Fruit fly (Drosophila melanogaster) whole organism, embryonic: Measurements from ENCODE around the gene RAF2.

Experiments used
- Blimp-1 ChIP-seq: fragments of 200-800 bp; sonication (Bioruptor generic); optimal IDR thresholded peaks from 3 replicates; lab custom pipeline; 2018; ENCODE audit warnings: missing biosample characterization, missing genetic modification characterization, mild to moderate bottlenecking, moderate library complexity, missing genetic modification reagents
- BtbVII ChIP-seq: fragments of 200-800 bp; sonication (Bioruptor generic); optimal IDR thresholded peaks from 3 replicates; lab custom pipeline; 2017; ENCODE audit warnings: missing biosample characterization, mild to moderate bottlenecking, missing genetic modification characterization
- CG12104 ChIP-seq: fragments of 200-800 bp; sonication (Bioruptor generic); optimal IDR thresholded peaks from 3 replicates; lab custom pipeline; 2016; ENCODE audit warnings: missing biosample characterization, missing genetic modification characterization
- CG12744 ChIP-seq: fragments of 200-800 bp; sonication (Bioruptor generic); optimal IDR thresholded peaks from 2 replicates; lab custom pipeline; 2016; ENCODE audit warnings: missing biosample characterization, missing genetic modification characterization
- CG14014 ChIP-seq: fragments of 200-800 bp; sonication (Bioruptor generic); IDR thresholded peaks from 2 replicates; pipeline ENCODE4 v1.3.6; 2022; ENCODE audit warnings: missing biosample characterization, missing genetic modification characterization
- CG15269 ChIP-seq: fragments of 200-800 bp; sonication (Bioruptor generic); optimal IDR thresholded peaks from 2 replicates; lab custom pipeline; 2018; ENCODE audit warnings: missing biosample characterization, mild to moderate bottlenecking, missing genetic modification characterization, moderate library complexity
- CG1529 ChIP-seq: fragments of 200-800 bp; sonication (Bioruptor generic); optimal IDR thresholded peaks from 3 replicates; lab custom pipeline; 2018; ENCODE audit warnings: missing biosample characterization, missing genetic modification characterization
- CG15514 ChIP-seq: fragments of 200-800 bp; sonication (Bioruptor generic); optimal IDR thresholded peaks from 3 replicates; lab custom pipeline; 2017; ENCODE audit warnings: missing biosample characterization, missing genetic modification characterization, mild to moderate bottlenecking, moderate library complexity, missing genetic modification reagents
- CG2712 ChIP-seq: fragments of 200-800 bp; optimal IDR thresholded peaks from 3 replicates; lab custom pipeline; 2019; ENCODE audit warnings: missing biosample characterization, mild to moderate bottlenecking, missing genetic modification characterization, moderate library complexity
- CG30403 ChIP-seq: fragments of 200-800 bp; sonication (Bioruptor generic); optimal IDR thresholded peaks from 3 replicates; lab custom pipeline; 2016; ENCODE audit warnings: missing biosample characterization, missing genetic modification characterization
- CG31441 ChIP-seq: fragments of 200-800 bp; sonication (Bioruptor generic); IDR thresholded peaks from 2 replicates; pipeline ENCODE4 v1.3.6; 2022; ENCODE audit warnings: missing biosample characterization, missing genetic modification characterization
- CG32767 ChIP-seq: fragments of 200-800 bp; sonication (Bioruptor generic); IDR thresholded peaks from 2 replicates; pipeline ENCODE4 v1.3.6; 2022; ENCODE audit warnings: missing biosample characterization, missing genetic modification characterization
- CG4730 ChIP-seq: fragments of 200-800 bp; sonication (Bioruptor generic); IDR thresholded peaks from 2 replicates; pipeline ENCODE4 v1.3.6; 2022; ENCODE audit warnings: missing biosample characterization, missing genetic modification characterization
- Ets65A ChIP-seq: fragments of 200-800 bp; sonication (Bioruptor generic); peaks from one replicate; lab custom pipeline; 2016; ENCODE audit warnings: missing biosample characterization, missing genetic modification characterization
- H15 ChIP-seq: fragments of 200-800 bp; sonication (Bioruptor generic); IDR thresholded peaks from 3 replicates; pipeline ENCODE4 v1.3.6; 2022; ENCODE audit warnings: missing biosample characterization, missing genetic modification characterization
- Hr51 ChIP-seq, 2 experiments: fragments of 200-800 bp; sonication (Bioruptor generic); optimal IDR thresholded peaks; 2 replicates in 1 of 2; 3 replicates in 1 of 2; lab custom pipeline; 2016 to 2018; ENCODE audit warnings: missing biosample characterization in 2 of 2, missing genetic modification characterization in 2 of 2, mild to moderate bottlenecking in 1 of 2, moderate library complexity in 1 of 2
- Hsf ChIP-seq: fragments of 200-800 bp; sonication (Bioruptor generic); optimal IDR thresholded peaks from 3 replicates; lab custom pipeline; 2016; ENCODE audit warnings: missing biosample characterization, missing genetic modification characterization
- Jarid2 ChIP-seq: fragments of 200-800 bp; sonication (Bioruptor generic); optimal IDR thresholded peaks from 3 replicates; lab custom pipeline; 2017; ENCODE audit warnings: mild to moderate bottlenecking, missing biosample characterization, missing genetic modification reagents, missing genetic modification characterization
- Med ChIP-seq: fragments of 200-800 bp; sonication (Bioruptor generic); peaks from one replicate; lab custom pipeline; 2016; ENCODE audit warnings: missing biosample characterization, missing genetic modification characterization, mild to moderate bottlenecking, inconsistent platforms, moderate library complexity
- Myb ChIP-seq: fragments of 200-800 bp; sonication (Bioruptor generic); optimal IDR thresholded peaks from 2 replicates; lab custom pipeline; 2016; ENCODE audit warnings: missing biosample characterization, missing genetic modification characterization
- Nf-YA ChIP-seq: fragments of 200-800 bp; sonication (Bioruptor generic); IDR thresholded peaks from 2 replicates; pipeline ENCODE4 v1.3.6; 2022; ENCODE audit warnings: missing biosample characterization, missing genetic modification characterization
- Oli ChIP-seq: fragments of 200-800 bp; sonication (Bioruptor generic); optimal IDR thresholded peaks from 2 replicates; lab custom pipeline; 2018; ENCODE audit warnings: missing biosample characterization, mild to moderate bottlenecking, missing genetic modification characterization, moderate library complexity
- Opbp ChIP-seq: fragments of 200-800 bp; sonication (Bioruptor generic); IDR thresholded peaks from 3 replicates; pipeline ENCODE4 v1.3.6; 2022; ENCODE audit warnings: missing biosample characterization, missing genetic modification characterization; ENCODE audit not compliant: partially characterized antibody
- Ptx1 ChIP-seq: fragments of 200-800 bp; sonication (Bioruptor generic); IDR thresholded peaks from 2 replicates; pipeline ENCODE4 v1.3.6; 2022; ENCODE audit warnings: missing biosample characterization, missing genetic modification characterization
- Sox102F ChIP-seq: fragments of 200-800 bp; sonication (Bioruptor generic); optimal IDR thresholded peaks from 2 replicates; lab custom pipeline; 2018; ENCODE audit warnings: missing biosample characterization, mild to moderate bottlenecking, missing genetic modification characterization, moderate library complexity
- Vsx1 ChIP-seq: fragments of 200-800 bp; sonication (Bioruptor generic); optimal IDR thresholded peaks from 2 replicates; lab custom pipeline; 2017; ENCODE audit warnings: missing biosample characterization, mild to moderate bottlenecking, missing genetic modification characterization, missing genetic modification reagents
- ac ChIP-seq: fragments of 200-800 bp; sonication (Bioruptor generic); optimal IDR thresholded peaks from 3 replicates; lab custom pipeline; 2017; ENCODE audit warnings: missing biosample characterization, mild to moderate bottlenecking, missing genetic modification characterization
- bab2 ChIP-seq: fragments of 200-800 bp; sonication (Bioruptor generic); optimal IDR thresholded peaks from 2 replicates; lab custom pipeline; 2016; ENCODE audit warnings: missing biosample characterization, missing genetic modification characterization
- ci ChIP-seq: fragments of 200-800 bp; sonication (Bioruptor generic); IDR thresholded peaks from 3 replicates; pipeline ENCODE4 v1.3.6; 2022; ENCODE audit warnings: missing biosample characterization, missing genetic modification characterization
- dati ChIP-seq: fragments of 200-800 bp; sonication (Bioruptor generic); IDR thresholded peaks from 2 replicates; pipeline ENCODE4 v1.3.6; 2022; ENCODE audit warnings: missing biosample characterization, missing genetic modification characterization
- dmrt99B ChIP-seq: fragments of 200-800 bp; sonication (Bioruptor generic); optimal IDR thresholded peaks from 2 replicates; lab custom pipeline; 2018; ENCODE audit warnings: missing biosample characterization, mild to moderate bottlenecking, missing genetic modification characterization, moderate library complexity
- eve ChIP-seq, 2 experiments: fragments of >200 bp; optimal IDR thresholded peaks; 2 replicates each; lab custom pipeline; 2017; ENCODE audit warnings: missing biosample characterization in 2 of 2, missing genetic modification characterization in 2 of 2
- fd96Cb ChIP-seq: fragments of 200-800 bp; sonication (Bioruptor generic); optimal IDR thresholded peaks from 2 replicates; lab custom pipeline; 2018; ENCODE audit warnings: missing biosample characterization, mild to moderate bottlenecking, missing genetic modification characterization, moderate library complexity
- gsb-n ChIP-seq: fragments of 200-800 bp; sonication (Bioruptor generic); optimal IDR thresholded peaks from 3 replicates; lab custom pipeline; 2018; ENCODE audit warnings: missing biosample characterization, mild to moderate bottlenecking, missing genetic modification characterization
- hkb ChIP-seq, 2 experiments: fragments of 200-800 bp in 1 of 2; fragments of >200 bp in 1 of 2; sonication (Bioruptor generic) in 1 of 2; IDR thresholded peaks in 1 of 2; optimal IDR thresholded peaks in 1 of 2; 2 replicates each; pipeline versions ENCODE4 v1.3.6 to Lab custom; 2017 to 2022; ENCODE audit warnings: missing biosample characterization in 1 of 2, missing genetic modification characterization in 1 of 2
- jing ChIP-seq: fragments of 200-800 bp; sonication (Bioruptor generic); optimal IDR thresholded peaks from 2 replicates; lab custom pipeline; 2018; ENCODE audit warnings: missing biosample characterization, mild to moderate bottlenecking, missing genetic modification characterization
- nom ChIP-seq: fragments of 200-800 bp; sonication (Bioruptor generic); optimal IDR thresholded peaks from 2 replicates; lab custom pipeline; 2017; ENCODE audit warnings: missing biosample characterization, missing genetic modification characterization, mild to moderate bottlenecking, moderate library complexity, missing genetic modification reagents
- oc ChIP-seq: fragments of 200-800 bp; sonication (Bioruptor generic); optimal IDR thresholded peaks from 2 replicates; lab custom pipeline; 2018; ENCODE audit warnings: missing biosample characterization, mild to moderate bottlenecking, missing genetic modification characterization, moderate library complexity
- row ChIP-seq: fragments of 200-800 bp; sonication (Bioruptor generic); IDR thresholded peaks from 3 replicates; pipeline ENCODE4 v1.3.6; 2022; ENCODE audit warnings: missing biosample characterization, missing genetic modification characterization
- stc ChIP-seq: fragments of 200-800 bp; sonication (Bioruptor generic); IDR thresholded peaks from 2 replicates; pipeline ENCODE4 v1.3.6; 2022; ENCODE audit warnings: missing biosample characterization, missing genetic modification characterization
- unpg ChIP-seq: fragments of 200-800 bp; sonication (Bioruptor generic); optimal IDR thresholded peaks from 3 replicates; lab custom pipeline; 2018; ENCODE audit warnings: missing biosample characterization, mild to moderate bottlenecking, missing genetic modification characterization, moderate library complexity

Gene RAF2

dm6 chr3L:16339463-16339862, 46.7 kb upstream of the RAF2 start (continued):
- TF ChIP-seq ac (GFP tag; lab: Kevin White, UChicago) (no peak), CG12744 (GFP tag; lab: Kevin White, UChicago) (no peak), jing (GFP tag; lab: Kevin White, UChicago) (no peak), CG2712 (tag; lab: Kevin White, UChicago) (no peak), unpg (GFP tag; lab: Kevin White, UChicago) (no peak), Vsx1 (GFP tag; lab: Kevin White, UChicago) (no peak), Jarid2 (GFP tag; lab: Kevin White, UChicago) (no peak), Myb (GFP tag; lab: Kevin White, UChicago) (no peak), row (GFP tag; lab: Robert Waterston, UW) (peak; percentile 23; the same call in 1 of the 3 replicates), dmrt99B (tag; lab: Kevin White, UChicago) (peak; percentile 57), Hsf (GFP tag; lab: Kevin White, UChicago) (no peak), dati (GFP tag; lab: Robert Waterston, UW) (no peak), CG4730 (GFP tag; lab: Robert Waterston, UW) (no peak), Med (GFP tag; lab: Kevin White, UChicago) (no peak), CG1529 (GFP tag; lab: Kevin White, UChicago) (no peak), hkb (optimal IDR thresholded peaks at IDR 0.05; lab: Kevin White, UChicago) (no peak), hkb (GFP tag; IDR thresholded peaks at IDR 0.05; lab: Robert Waterston, UW) (peak; percentile 53), fd96Cb (peak; percentile 0), BtbVII (GFP tag; lab: Kevin White, UChicago) (no peak), Nf-YA (GFP tag; lab: Robert Waterston, UW) (no peak), ci (GFP tag; lab: Robert Waterston, UW) (0 out of 3 replicates have a peak, but pooled peaks have one; percentile 9), CG14014 (GFP tag; lab: Robert Waterston, UW) (no peak), gsb-n (tag; lab: Kevin White, UChicago) (no peak), Oli (tag; lab: Kevin White, UChicago) (peak; percentile 9), nom (no peak), CG31441 (GFP tag; lab: Robert Waterston, UW) (peak; percentile 42; the same call in 1 of the 2 replicates), eve (GFP tag; optimal IDR thresholded peaks at IDR 0.05; lab: Kevin White, UChicago) (no peak), bab2 (GFP tag; lab: Kevin White, UChicago) (no peak), CG32767 (GFP tag; lab: Robert Waterston, UW) (no peak), Ptx1 (GFP tag; lab: Robert Waterston, UW) (peak; percentile 37; the same call in 1 of the 2 replicates), Hr51 (GFP tag; optimal IDR thresholded peaks at IDR 0.05; lab: Kevin White, UChicago) (peak in 1 of 2 experiments; percentile 52), CG15269 (tag; lab: Kevin White, UChicago) (peak; percentile 17)

- TF ChIP-seq Ets65A (no peak), CG12744 (GFP tag; lab: Kevin White, UChicago) (no peak), Blimp-1 (peak; percentile 98), oc (peak; percentile 16)
- TF ChIP-seq, all 482 proteins: peak for 2
Observed at dm6 chr3L:16339873-16340272, 46.3 kb upstream of the RAF2 start.

- TF ChIP-seq Opbp (GFP tag; lab: Robert Waterston, UW) (no peak), Sox102F (GFP tag; lab: Kevin White, UChicago) (no peak), CG12104 (GFP tag; lab: Kevin White, UChicago) (no peak), CG30403 (no peak), CG15514 (no peak), stc (GFP tag; lab: Robert Waterston, UW) (no peak), H15 (GFP tag; lab: Robert Waterston, UW) (no peak)
- TF ChIP-seq, all 482 proteins: peak for 0
Observed at dm6 chr3L:16346023-16346422, 40.1 kb upstream of the RAF2 start, which contains the start of gene CG33257. Gene CG33257, plus strand, starts transcription at chr3L:16346323.
